Fruit fly (Drosophila melanogaster): ENCODE data around the gene CG33189.

The CG33189 gene

DNA sequence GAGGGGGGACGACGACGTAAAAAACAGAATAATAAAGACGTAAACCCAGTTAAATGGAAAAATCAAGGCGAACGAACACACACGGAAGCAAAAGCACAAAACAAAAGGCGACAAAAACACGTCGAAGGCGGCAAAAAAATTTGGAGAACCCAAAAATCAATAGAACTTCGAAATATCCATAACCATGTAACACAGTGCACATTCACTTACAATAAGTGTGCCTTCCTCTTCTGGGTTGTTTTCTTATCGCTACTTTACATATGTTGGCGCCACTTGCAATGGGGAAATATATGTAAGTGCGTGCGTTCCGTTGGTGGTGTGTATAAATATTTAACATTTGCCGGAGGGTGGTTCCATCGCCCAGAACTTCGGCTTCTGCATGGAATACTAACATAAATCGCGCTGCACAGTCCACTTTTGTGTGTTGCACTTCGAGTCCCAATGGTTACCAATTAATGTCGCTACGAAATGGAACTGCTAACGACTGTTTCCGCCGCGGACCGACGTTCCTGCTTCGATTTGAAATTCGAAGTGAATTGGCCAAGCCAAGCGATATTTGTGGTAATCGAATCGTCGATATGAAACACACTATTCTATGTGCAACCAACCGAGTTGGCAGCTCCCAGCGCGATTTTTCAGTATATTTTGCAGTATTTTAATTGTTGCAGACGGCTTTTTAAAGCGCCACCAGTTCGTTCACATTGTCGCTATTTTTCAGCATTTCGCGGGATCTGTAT is 33.3 kb downstream of the CG33189 start, which contains the start of the genes CG9801 and Nasp (continued):
- TF ChIP-seq Hey (tag; optimal IDR thresholded peaks at IDR 0.05), result no peak
- TF ChIP-seq zfh1 (GFP tag; IDR thresholded peaks at IDR 0.05), result peak; percentile 29; the same call in 1 of the 3 replicates
- no peak for TF ChIP-seq tup (GFP tag; optimal IDR thresholded peaks at IDR 0.05)
- no peak for TF ChIP-seq CG34376 (GFP tag; optimal IDR thresholded peaks at IDR 0.05)
- no peak for TF ChIP-seq btn (GFP tag; optimal IDR thresholded peaks at IDR 0.05)
- TF ChIP-seq gsb-n (tag; optimal IDR thresholded peaks at IDR 0.05), result peak; percentile 43
- TF ChIP-seq CG17802 (tag; optimal IDR thresholded peaks at IDR 0.05), result no peak
- TF ChIP-seq CG1233 (GFP tag; optimal IDR thresholded peaks at IDR 0.05), result no peak
- no peak for TF ChIP-seq CG6654 (GFP tag; optimal IDR thresholded peaks at IDR 0.05)
- TF ChIP-seq amos (GFP tag; IDR thresholded peaks at IDR 0.05; ENCODE audit: partially characterized antibody), result peak; percentile 83
- peak; percentile 71 for TF ChIP-seq CG7963 (GFP tag; IDR thresholded peaks at IDR 0.05; ENCODE audit: partially characterized antibody)
- TF ChIP-seq ab (GFP tag; optimal IDR thresholded peaks at IDR 0.05), result no peak
- no peak for TF ChIP-seq fd102C (GFP tag; optimal IDR thresholded peaks at IDR 0.05)
- TF ChIP-seq Stat92E (GFP tag; optimal IDR thresholded peaks at IDR 0.05), result peak in 1 of 3 experiments; percentile 63
- TF ChIP-seq CG6813 (GFP tag; optimal IDR thresholded peaks at IDR 0.05), result peak; percentile 4
- TF ChIP-seq CG6175 (GFP tag; IDR thresholded peaks at IDR 0.05), result no peak
- peak; percentile 66 for TF ChIP-seq CG11504 (tag; optimal IDR thresholded peaks at IDR 0.05)
- TF ChIP-seq CG4424 (GFP tag; optimal IDR thresholded peaks at IDR 0.05), result peak; percentile 31
- TF ChIP-seq usp (GFP tag; optimal IDR thresholded peaks at IDR 0.05), result no peak
- TF ChIP-seq chinmo (GFP tag; IDR thresholded peaks at IDR 0.05; ENCODE audit: partially characterized antibody), result peak; percentile 82; the same call in 2 of the 4 replicates
- peak; percentile 22 for TF ChIP-seq CG7928 (GFP tag; optimal IDR thresholded peaks at IDR 0.05)
- TF ChIP-seq HLH4C (GFP tag; IDR thresholded peaks at IDR 0.05; ENCODE audit: partially characterized antibody), result peak; percentile 78
- no peak for TF ChIP-seq shn (GFP tag; optimal IDR thresholded peaks at IDR 0.05)
- TF ChIP-seq sqz (GFP tag; optimal IDR thresholded peaks at IDR 0.05), result no peak
- peak; percentile 81 for TF ChIP-seq BEAF-32 (GFP tag; optimal IDR thresholded peaks at IDR 0.05)
- no peak for TF ChIP-seq danr (GFP tag; IDR thresholded peaks at IDR 0.05)
- TF ChIP-seq CG11723 (GFP tag; optimal IDR thresholded peaks at IDR 0.05), result no peak
- TF ChIP-seq CG43689 (GFP tag; IDR thresholded peaks at IDR 0.05), result no peak
- TF ChIP-seq esg (GFP tag; conservative IDR thresholded peaks at IDR 0.05), result no peak
- peak; percentile 9 for TF ChIP-seq twi (tag; optimal IDR thresholded peaks at IDR 0.05)
- TF ChIP-seq Dip3 (GFP tag; optimal IDR thresholded peaks at IDR 0.05), result no peak
- TF ChIP-seq ems (GFP tag; optimal IDR thresholded peaks at IDR 0.05), result peak; percentile 13
- TF ChIP-seq cwo (GFP tag; optimal IDR thresholded peaks at IDR 0.05), result no peak
- TF ChIP-seq pum (GFP tag; optimal IDR thresholded peaks at IDR 0.05), result peak; percentile 16
- TF ChIP-seq CG3838 (GFP tag; optimal IDR thresholded peaks at IDR 0.05), result peak; percentile 53
- TF ChIP-seq CG4820 (GFP tag; optimal IDR thresholded peaks at IDR 0.05), result no peak
- TF ChIP-seq dmrt99B (tag; optimal IDR thresholded peaks at IDR 0.05), result peak; percentile 21
- TF ChIP-seq CG11085 (GFP tag; IDR thresholded peaks at IDR 0.05), result no peak
- TF ChIP-seq Nf-YC (tag; optimal IDR thresholded peaks at IDR 0.05), result peak; percentile 20
- peak; percentile 35 for TF ChIP-seq dm (GFP tag; optimal IDR thresholded peaks at IDR 0.05)
- no peak for TF ChIP-seq dimm (GFP tag; IDR thresholded peaks at IDR 0.05)
- peak; percentile 73 for TF ChIP-seq sob (GFP tag; IDR thresholded peaks at IDR 0.05)
- peak; percentile 84 for TF ChIP-seq Sin3A (optimal IDR thresholded peaks at IDR 0.05)
- peak; percentile 25; the same call in 1 of the 2 replicates for TF ChIP-seq lmd (GFP tag; IDR thresholded peaks at IDR 0.05)
- TF ChIP-seq eyg (GFP tag; optimal IDR thresholded peaks at IDR 0.05), result no peak
- TF ChIP-seq Doc3 (GFP tag; IDR thresholded peaks at IDR 0.05; ENCODE audit: partially characterized antibody), result peak; percentile 49; the same call in 2 of the 3 replicates

Data from whole organism, embryonic.